Fruit fly (Drosophila melanogaster) whole organism, prepupa: ENCODE results near the gene stwl.

Experiments used
- CG11762 ChIP-seq: fragments of 200-800 bp; sonication (Bioruptor generic); optimal IDR thresholded peaks from 3 replicates; lab custom pipeline; 2016; ENCODE audit warnings: missing biosample characterization, missing genetic modification characterization; ENCODE audit not compliant: insufficient read depth
- CG31627 ChIP-seq: fragments of 200-800 bp; sonication (Bioruptor generic); optimal IDR thresholded peaks from 3 replicates; lab custom pipeline; 2016; ENCODE audit warnings: missing biosample characterization, missing genetic modification characterization
- CG8319 ChIP-seq: fragments of 200-800 bp; sonication (Bioruptor generic); optimal IDR thresholded peaks from 3 replicates; lab custom pipeline; 2016; ENCODE audit warnings: missing biosample characterization, missing genetic modification characterization
- CG8632 ChIP-seq: fragments of 200-800 bp; sonication (Bioruptor generic); optimal IDR thresholded peaks from 3 replicates; lab custom pipeline; 2016; ENCODE audit warnings: missing biosample characterization, missing genetic modification characterization
- Eip78C ChIP-seq: fragments of 200-800 bp; sonication (Bioruptor generic); peaks from one replicate; lab custom pipeline; 2016; ENCODE audit warnings: missing biosample characterization, missing genetic modification characterization
- Eip93F ChIP-seq: fragments of 200-800 bp; sonication (Bioruptor generic); optimal IDR thresholded peaks from 2 replicates; lab custom pipeline; 2016; ENCODE audit warnings: missing biosample characterization, mild to moderate bottlenecking, missing genetic modification characterization
- Gug ChIP-seq: fragments of 200-800 bp; sonication (Bioruptor generic); IDR thresholded peaks from 2 replicates; pipeline ENCODE4 v1.3.6; 2022; ENCODE audit warnings: missing biosample characterization, missing genetic modification characterization
- Hr39 ChIP-seq: fragments of 200-800 bp; sonication (Bioruptor generic); optimal IDR thresholded peaks from 2 replicates; lab custom pipeline; 2016; ENCODE audit warnings: missing biosample characterization, missing genetic modification characterization
- Sox15 ChIP-seq: fragments of 200-800 bp; sonication (Bioruptor generic); optimal IDR thresholded peaks from 3 replicates; lab custom pipeline; 2016; ENCODE audit warnings: missing biosample characterization, missing genetic modification characterization
- fd85E ChIP-seq: fragments of 200-800 bp; sonication (Bioruptor generic); optimal IDR thresholded peaks from 3 replicates; lab custom pipeline; 2016; ENCODE audit warnings: missing biosample characterization, missing genetic modification characterization
- pdm3 ChIP-seq: fragments of 200-800 bp; sonication (Bioruptor generic); optimal IDR thresholded peaks from 3 replicates; lab custom pipeline; 2016; ENCODE audit warnings: missing biosample characterization, missing genetic modification characterization
- salr ChIP-seq, 2 experiments: fragments of 200-800 bp; sonication (Bioruptor generic); optimal IDR thresholded peaks; 3 replicates each; lab custom pipeline; 2016 to 2018; ENCODE audit warnings: missing biosample characterization in 2 of 2, missing genetic modification characterization in 2 of 2, mild to moderate bottlenecking in 1 of 2
- ss ChIP-seq, 2 experiments: fragments of 200-800 bp; sonication (Bioruptor generic); optimal IDR thresholded peaks; 2 replicates in 1 of 2; 3 replicates in 1 of 2; lab custom pipeline; 2017 to 2018; ENCODE audit warnings: mild to moderate bottlenecking in 2 of 2, missing biosample characterization in 2 of 2, missing genetic modification characterization in 2 of 2, moderate library complexity in 1 of 2
- svp ChIP-seq: fragments of 200-800 bp; sonication (Bioruptor generic); peaks from one replicate; lab custom pipeline; 2016; ENCODE audit warnings: missing biosample characterization, missing genetic modification characterization

DNA sequence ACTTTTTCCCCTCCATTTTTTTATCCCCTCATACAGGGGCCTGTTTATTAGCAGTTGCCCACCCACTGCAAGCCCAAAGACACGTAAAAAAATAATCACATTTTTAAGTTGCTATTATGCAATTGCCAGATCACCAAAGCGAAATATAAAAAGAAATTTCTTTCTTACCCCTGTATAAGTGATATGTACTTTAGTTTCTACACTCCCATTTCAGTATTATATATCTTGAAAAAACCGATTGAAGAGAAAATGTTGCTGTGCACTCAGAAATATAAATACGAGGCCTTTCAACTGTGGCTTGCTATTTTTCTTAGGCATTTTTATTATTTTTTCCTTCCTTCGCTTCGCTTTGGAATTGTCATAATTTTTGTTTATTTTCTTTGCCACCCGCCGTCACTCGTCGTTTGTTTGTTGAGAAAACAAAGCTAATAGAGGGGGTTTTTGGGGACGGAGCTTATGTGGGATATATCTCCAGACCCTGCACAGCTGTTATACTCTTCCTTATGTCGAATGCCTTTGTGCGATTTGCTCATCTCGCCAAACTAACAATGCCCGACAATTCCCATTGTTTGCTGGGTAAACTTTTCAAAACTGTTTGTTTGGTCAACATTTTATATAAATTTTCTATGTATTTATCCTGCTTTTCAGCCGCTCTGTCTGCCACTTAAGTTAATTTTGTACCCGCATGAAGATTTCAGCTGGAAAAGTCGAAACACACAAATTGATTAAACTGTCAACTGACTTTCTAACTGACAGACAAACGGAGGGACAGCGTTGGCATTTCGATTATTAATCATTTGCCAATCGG lies 55.2 kb downstream of the stwl start:
- TF ChIP-seq pdm3 (GFP tag; lab: Kevin White, UChicago) (peak; percentile 8), CG8319 (GFP tag; lab: Kevin White, UChicago) (no peak), CG8632 (GFP tag; lab: Kevin White, UChicago) (no peak), Hr39 (GFP tag; lab: Kevin White, UChicago) (no peak), Sox15 (no peak), salr (GFP tag; optimal IDR thresholded peaks at IDR 0.05; lab: Kevin White, UChicago) (peak in 1 of 2 experiments; percentile 29), Eip93F (GFP tag; lab: Kevin White, UChicago) (no peak), fd85E (no peak), ss (GFP tag; optimal IDR thresholded peaks at IDR 0.05; lab: Kevin White, UChicago) (no peak), Gug (GFP tag; lab: Robert Waterston, UW) (no peak), Eip78C (peak; percentile 72), CG31627 (GFP tag; lab: Kevin White, UChicago) (no peak), svp (GFP tag; lab: Kevin White, UChicago) (no peak), CG11762 (GFP tag; lab: Kevin White, UChicago) (no peak)
